Worm (Caenorhabditis elegans) whole organism, young adult: Measurements from ENCODE around the gene srx-87.

ENCODE experiments used
- T07F8.4 ChIP-seq: sonication (generic microtip); optimal IDR thresholded peaks from 2 replicates; lab custom pipeline; 2016; ENCODE audit warnings: mild to moderate bottlenecking, missing genetic modification characterization, moderate library complexity, missing compliant biosample characterization
- bed-2 ChIP-seq: fragments of 200-800 bp; sonication (Bioruptor generic); IDR thresholded peaks from 2 replicates; pipeline ENCODE4 v1.3.6; 2022; ENCODE audit warnings: missing genetic modification reagents, missing genetic modification characterization, missing compliant biosample characterization
- pha-4 ChIP-seq: fragments of 150-350 bp; sonication (generic microtip); optimal IDR thresholded peaks from 2 replicates; lab custom pipeline; 2014; ENCODE audit warnings: missing biosample characterization, missing genetic modification reagents, missing genetic modification characterization

- TF ChIP-seq T07F8.4 (tag; lab: Kevin White, UChicago) (no peak), bed-2 (GFP tag; lab: Robert Waterston, UW) (no peak), pha-4 (tag; lab: Kevin White, UChicago) (peak; percentile 43)
Measured at ce11 chrV:11572803-11573490, 8.3 kb downstream of the srx-87 start, which contains the start of the genes H12C20.7 and nhr-68.
